Worm (Caenorhabditis elegans): ENCODE results near the gene T27C5.10.

ce11 chrV:17466751-17467150, 36.8 kb upstream of the T27C5.10 start, which contains the start of gene srw-72:
- no peak for TF ChIP-seq hlh-30 (tag; optimal IDR thresholded peaks at IDR 0.05; ENCODE audit: insufficient read depth)
- no peak for TF ChIP-seq ceh-31 (tag; optimal IDR thresholded peaks at IDR 0.05)
- no peak for TF ChIP-seq lin-11 (tag; optimal IDR thresholded peaks at IDR 0.05)
- TF ChIP-seq pag-3 (tag; optimal IDR thresholded peaks at IDR 0.05; ENCODE audit: borderline replicate concordance) = no peak
- no peak for TF ChIP-seq sox-2 (GFP tag; IDR thresholded peaks at IDR 0.05)
- TF ChIP-seq ceh-34 (tag; optimal IDR thresholded peaks at IDR 0.05) = no peak
- TF ChIP-seq ceh-6 (GFP tag; optimal IDR thresholded peaks at IDR 0.05) = no peak
- TF ChIP-seq unc-3 (GFP tag; conservative IDR thresholded peaks at IDR 0.05) = no peak
- no peak for TF ChIP-seq unc-3 (tag; optimal IDR thresholded peaks at IDR 0.05)

Data from whole organism, late embryonic.